Fruit fly (Drosophila melanogaster) whole organism, embryonic: ENCODE data around the gene Eig71Ek.

Experiments
- Asciz ChIP-seq: fragments of 200-800 bp; sonication (Bioruptor generic); optimal IDR thresholded peaks from 2 replicates; lab custom pipeline; 2017; ENCODE audit warnings: missing biosample characterization, mild to moderate bottlenecking, missing genetic modification characterization, missing genetic modification reagents
- Bgb ChIP-seq: fragments of 200-800 bp; sonication (Bioruptor generic); IDR thresholded peaks from 2 replicates; pipeline ENCODE4 v1.3.6; 2022; ENCODE audit warnings: missing biosample characterization, missing genetic modification characterization; ENCODE audit not compliant: partially characterized antibody
- CG1024 ChIP-seq: fragments of 200-800 bp; sonication (Bioruptor generic); IDR thresholded peaks from 2 replicates; pipeline ENCODE4 v1.3.6; 2022; ENCODE audit warnings: missing biosample characterization, missing genetic modification characterization
- CG10366 ChIP-seq: fragments of 200-800 bp; sonication (Bioruptor generic); IDR thresholded peaks from 2 replicates; pipeline ENCODE4 v1.3.6; 2022; ENCODE audit warnings: missing biosample characterization, missing genetic modification characterization
- CG11723 ChIP-seq: fragments of 200-800 bp; sonication (Bioruptor generic); optimal IDR thresholded peaks from 2 replicates; lab custom pipeline; 2017; ENCODE audit warnings: missing biosample characterization, mild to moderate bottlenecking, missing genetic modification characterization
- CG12071 ChIP-seq: fragments of 200-800 bp; sonication (Bioruptor generic); optimal IDR thresholded peaks from 3 replicates; lab custom pipeline; 2018; ENCODE audit warnings: missing biosample characterization, mild to moderate bottlenecking, missing genetic modification characterization
- CG12155 ChIP-seq: fragments of 200-800 bp; sonication (Bioruptor generic); optimal IDR thresholded peaks from 3 replicates; lab custom pipeline; 2016; ENCODE audit warnings: missing biosample characterization, missing genetic modification characterization
- CG14667 ChIP-seq: fragments of 200-800 bp; sonication (Bioruptor generic); IDR thresholded peaks from 2 replicates; pipeline ENCODE4 v1.3.6; 2022; ENCODE audit warnings: missing biosample characterization, missing genetic modification characterization
- CG17361 ChIP-seq: fragments of 200-800 bp; sonication (Bioruptor generic); IDR thresholded peaks from 3 replicates; pipeline ENCODE4 v1.3.6; 2022; ENCODE audit warnings: missing biosample characterization, missing genetic modification characterization
- CG17829 ChIP-seq: fragments of 200-800 bp; optimal IDR thresholded peaks from 2 replicates; lab custom pipeline; 2019; ENCODE audit warnings: missing biosample characterization, mild to moderate bottlenecking, missing genetic modification characterization, moderate library complexity
- CG18599 ChIP-seq: fragments of 200-800 bp; sonication (Bioruptor generic); optimal IDR thresholded peaks from 3 replicates; lab custom pipeline; 2017; ENCODE audit warnings: missing biosample characterization, missing genetic modification characterization, mild to moderate bottlenecking, moderate library complexity, missing genetic modification reagents
- CG18619 ChIP-seq: fragments of 200-800 bp; sonication (Bioruptor generic); optimal IDR thresholded peaks from 3 replicates; lab custom pipeline; 2017; ENCODE audit warnings: missing biosample characterization, mild to moderate bottlenecking, missing genetic modification characterization
- CG2120 ChIP-seq: fragments of 200-800 bp; sonication (Bioruptor generic); optimal IDR thresholded peaks from 3 replicates; lab custom pipeline; 2016; ENCODE audit warnings: missing biosample characterization, missing genetic modification characterization
- CG30403 ChIP-seq: fragments of 200-800 bp; sonication (Bioruptor generic); optimal IDR thresholded peaks from 3 replicates; lab custom pipeline; 2016; ENCODE audit warnings: missing biosample characterization, missing genetic modification characterization
- CG32767 ChIP-seq: fragments of 200-800 bp; sonication (Bioruptor generic); IDR thresholded peaks from 2 replicates; pipeline ENCODE4 v1.3.6; 2022; ENCODE audit warnings: missing biosample characterization, missing genetic modification characterization
- CG34422 ChIP-seq: fragments of 200-800 bp; sonication (Bioruptor generic); IDR thresholded peaks from 3 replicates; pipeline ENCODE4 v1.3.6; 2022; ENCODE audit warnings: missing biosample characterization, missing genetic modification characterization
- CG3995 ChIP-seq: fragments of 200-800 bp; sonication (Bioruptor generic); optimal IDR thresholded peaks from 3 replicates; lab custom pipeline; 2016; ENCODE audit warnings: missing biosample characterization, missing genetic modification characterization
- CG4854 ChIP-seq: fragments of 200-800 bp; sonication (Bioruptor generic); optimal IDR thresholded peaks from 2 replicates; lab custom pipeline; 2016; ENCODE audit warnings: missing biosample characterization, missing genetic modification characterization, inconsistent platforms
- CG8924 ChIP-seq: fragments of 200-800 bp; optimal IDR thresholded peaks from 3 replicates; lab custom pipeline; 2019; ENCODE audit warnings: missing biosample characterization, mild to moderate bottlenecking, missing genetic modification characterization, moderate library complexity
- Camta ChIP-seq: fragments of 200-800 bp; sonication (Bioruptor generic); optimal IDR thresholded peaks from 2 replicates; lab custom pipeline; 2016; ENCODE audit warnings: missing biosample characterization, missing genetic modification characterization
- CoRest ChIP-seq: fragments of 200-800 bp; sonication (Bioruptor generic); optimal IDR thresholded peaks from 3 replicates; lab custom pipeline; 2018; ENCODE audit warnings: missing biosample characterization, mild to moderate bottlenecking, missing genetic modification characterization, moderate library complexity
- Dref ChIP-seq: fragments of 200-800 bp; sonication (Bioruptor generic); IDR thresholded peaks from 2 replicates; pipeline ENCODE4 v1.3.6; 2022; ENCODE audit warnings: missing biosample characterization, missing genetic modification characterization
- Fer1 ChIP-seq: fragments of 200-800 bp; sonication (Bioruptor generic); optimal IDR thresholded peaks from 2 replicates; lab custom pipeline; 2017; ENCODE audit warnings: missing biosample characterization, mild to moderate bottlenecking, missing genetic modification characterization
- Hand ChIP-seq: fragments of 200-800 bp; sonication (Bioruptor generic); optimal IDR thresholded peaks from 2 replicates; lab custom pipeline; 2017; ENCODE audit warnings: mild to moderate bottlenecking, missing biosample characterization, missing genetic modification reagents, missing genetic modification characterization
- Hmr ChIP-seq: fragments of 200-800 bp; sonication (Bioruptor generic); optimal IDR thresholded peaks from 3 replicates; lab custom pipeline; 2017; ENCODE audit warnings: mild to moderate bottlenecking, missing biosample characterization, missing genetic modification reagents, missing genetic modification characterization
- Hmx ChIP-seq: fragments of 200-800 bp; sonication (Bioruptor generic); optimal IDR thresholded peaks from 2 replicates; lab custom pipeline; 2016; ENCODE audit warnings: missing biosample characterization, missing genetic modification characterization
- Rfx ChIP-seq: fragments of 200-800 bp; sonication (Bioruptor generic); IDR thresholded peaks from 2 replicates; pipeline ENCODE4 v1.3.6; 2022; ENCODE audit warnings: missing biosample characterization, missing genetic modification characterization
- Six4 ChIP-seq: fragments of 200-800 bp; sonication (Bioruptor generic); optimal IDR thresholded peaks from 2 replicates; lab custom pipeline; 2016; ENCODE audit warnings: missing biosample characterization, missing genetic modification characterization
- Sox100B ChIP-seq: fragments of 200-800 bp; sonication (Bioruptor generic); optimal IDR thresholded peaks from 3 replicates; lab custom pipeline; 2018; ENCODE audit warnings: missing biosample characterization, mild to moderate bottlenecking, missing genetic modification characterization
- Spps ChIP-seq: fragments of 200-800 bp; sonication (Bioruptor generic); optimal IDR thresholded peaks from 2 replicates; lab custom pipeline; 2018; ENCODE audit warnings: missing biosample characterization, mild to moderate bottlenecking, missing genetic modification characterization
- Usf ChIP-seq: fragments of 200-800 bp; sonication (Bioruptor generic); optimal IDR thresholded peaks from 2 replicates; lab custom pipeline; 2017; ENCODE audit warnings: missing genotype, missing biosample characterization, missing genetic modification characterization
- Vsx1 ChIP-seq: fragments of 200-800 bp; sonication (Bioruptor generic); optimal IDR thresholded peaks from 2 replicates; lab custom pipeline; 2017; ENCODE audit warnings: missing biosample characterization, mild to moderate bottlenecking, missing genetic modification characterization, missing genetic modification reagents
- ato ChIP-seq: fragments of 200-800 bp; sonication (Bioruptor generic); IDR thresholded peaks from 2 replicates; pipeline ENCODE4 v1.3.6; 2022; ENCODE audit warnings: missing biosample characterization, missing genetic modification characterization; ENCODE audit not compliant: partially characterized antibody
- cg ChIP-seq: fragments of 200-800 bp; sonication (Bioruptor generic); optimal IDR thresholded peaks from 3 replicates; lab custom pipeline; 2019; ENCODE audit warnings: missing biosample characterization, mild to moderate bottlenecking, missing genetic modification characterization, moderate library complexity
- grau ChIP-seq: fragments of 200-800 bp; optimal IDR thresholded peaks from 3 replicates; lab custom pipeline; 2019; ENCODE audit warnings: missing biosample characterization, mild to moderate bottlenecking, missing genetic modification characterization, moderate library complexity
- hb ChIP-seq: fragments of 200-800 bp; sonication (Bioruptor generic); IDR thresholded peaks from 3 replicates; pipeline ENCODE4 v1.3.6; 2022; ENCODE audit warnings: missing biosample characterization, missing genetic modification characterization; ENCODE audit not compliant: partially characterized antibody
- ind ChIP-seq: fragments of 200-800 bp; sonication (Bioruptor generic); optimal IDR thresholded peaks from 3 replicates; lab custom pipeline; 2016; ENCODE audit warnings: missing biosample characterization, missing genetic modification characterization
- jigr1 ChIP-seq: fragments of 200-800 bp; sonication (Bioruptor generic); IDR thresholded peaks from 3 replicates; pipeline ENCODE4 v1.3.6; 2022; ENCODE audit warnings: missing biosample characterization, missing genetic modification characterization
- jing ChIP-seq: fragments of 200-800 bp; sonication (Bioruptor generic); optimal IDR thresholded peaks from 2 replicates; lab custom pipeline; 2018; ENCODE audit warnings: missing biosample characterization, mild to moderate bottlenecking, missing genetic modification characterization
- nom ChIP-seq: fragments of 200-800 bp; sonication (Bioruptor generic); optimal IDR thresholded peaks from 2 replicates; lab custom pipeline; 2017; ENCODE audit warnings: missing biosample characterization, missing genetic modification characterization, mild to moderate bottlenecking, moderate library complexity, missing genetic modification reagents
- pros ChIP-seq: fragments of 200-800 bp; sonication (Bioruptor generic); optimal IDR thresholded peaks from 3 replicates; lab custom pipeline; 2019; ENCODE audit warnings: missing biosample characterization, mild to moderate bottlenecking, missing genetic modification characterization, moderate library complexity
- pum ChIP-seq: fragments of 200-800 bp; sonication (Bioruptor generic); optimal IDR thresholded peaks from 2 replicates; lab custom pipeline; 2016; ENCODE audit warnings: missing biosample characterization, missing genetic modification characterization
- rib ChIP-seq: fragments of 200-800 bp; sonication (Bioruptor generic); IDR thresholded peaks from 2 replicates; pipeline ENCODE4 v1.3.6; 2022; ENCODE audit warnings: missing biosample characterization, missing genetic modification characterization
- ro ChIP-seq: fragments of 200-800 bp; sonication (Bioruptor generic); IDR thresholded peaks from 2 replicates; pipeline ENCODE4 v1.3.6; 2022; ENCODE audit warnings: missing biosample characterization, missing genetic modification characterization
- so ChIP-seq: fragments of 200-800 bp; sonication (Bioruptor generic); IDR thresholded peaks from 3 replicates; pipeline ENCODE4 v1.3.6; 2022; ENCODE audit warnings: missing biosample characterization, missing genetic modification characterization
- tna ChIP-seq: fragments of 200-800 bp; sonication (Bioruptor generic); IDR thresholded peaks from 2 replicates; pipeline ENCODE4 v1.3.6; 2022; ENCODE audit warnings: missing biosample characterization, missing genetic modification characterization; ENCODE audit not compliant: partially characterized antibody
- wor ChIP-seq: fragments of 200-800 bp; sonication (Bioruptor generic); IDR thresholded peaks from 2 replicates; pipeline ENCODE4 v1.3.6; 2022; ENCODE audit warnings: missing biosample characterization, missing genetic modification characterization
- zf30C ChIP-seq: fragments of 200-800 bp; sonication (Bioruptor generic); optimal IDR thresholded peaks from 3 replicates; lab custom pipeline; 2018; ENCODE audit warnings: missing biosample characterization, mild to moderate bottlenecking, missing genetic modification characterization
- zfh2 ChIP-seq: fragments of 200-800 bp; sonication (Bioruptor generic); optimal IDR thresholded peaks from 2 replicates; lab custom pipeline; 2016; ENCODE audit warnings: missing biosample characterization, missing genetic modification characterization

Gene Eig71Ek

dm6 chr3L:15704250-15704985, 43.4 kb downstream of the Eig71Ek start (continued):
- TF ChIP-seq CG10366, result peak; percentile 20; the same call in 1 of the 2 replicates
- TF ChIP-seq pum, result no peak
- peak; percentile 82 for TF ChIP-seq CoRest (tag; lab: Kevin White, UChicago)
- peak; percentile 88 for TF ChIP-seq Vsx1 (GFP tag; lab: Kevin White, UChicago)
- peak; percentile 49; the same call in 1 of the 2 replicates for TF ChIP-seq wor
- peak; percentile 80 for TF ChIP-seq Sox100B (GFP tag; lab: Kevin White, UChicago)
- TF ChIP-seq CG18599 (GFP tag; lab: Kevin White, UChicago), result peak; percentile 39
- TF ChIP-seq jing, result peak; percentile 4
- TF ChIP-seq rib (GFP tag; lab: Robert Waterston, UW), result 0 out of 2 replicates have a peak, but pooled peaks have one; percentile 14
- no peak for TF ChIP-seq so (GFP tag; lab: Robert Waterston, UW)
- TF ChIP-seq Hmr (GFP tag; lab: Kevin White, UChicago), result peak; percentile 14
- TF ChIP-seq pros, result no peak
- peak; percentile 38 for TF ChIP-seq CG2120 (GFP tag; lab: Kevin White, UChicago)
- peak; percentile 88 for TF ChIP-seq CG17361 (GFP tag; lab: Robert Waterston, UW)
- no peak for TF ChIP-seq CG34422
- peak; percentile 60 for TF ChIP-seq Six4
- TF ChIP-seq Dref (GFP tag; lab: Robert Waterston, UW), result no peak
- no peak for TF ChIP-seq CG3995 (GFP tag; lab: Kevin White, UChicago)
- TF ChIP-seq tna (GFP tag; lab: Robert Waterston, UW), result no peak
- peak; percentile 2 for TF ChIP-seq cg (GFP tag; lab: Kevin White, UChicago)
- TF ChIP-seq Rfx (GFP tag; lab: Robert Waterston, UW), result 0 out of 2 replicates have a peak, but pooled peaks have one; percentile 4
- no peak; the same call in 1 of the 2 replicates for TF ChIP-seq CG14667 (GFP tag; lab: Robert Waterston, UW)
- peak; percentile 69 for TF ChIP-seq CG18619 (GFP tag; lab: Kevin White, UChicago)
- peak; percentile 29 for TF ChIP-seq CG12155 (GFP tag; lab: Kevin White, UChicago)
- TF ChIP-seq CG4854 (GFP tag; lab: Kevin White, UChicago), result no peak
- no peak for TF ChIP-seq CG1024 (GFP tag; lab: Robert Waterston, UW)
- no peak for TF ChIP-seq nom
- TF ChIP-seq grau (tag; lab: Kevin White, UChicago), result peak; percentile 71
- TF ChIP-seq Camta, result no peak
- no peak for TF ChIP-seq CG12071 (GFP tag; lab: Kevin White, UChicago)
- TF ChIP-seq zf30C (GFP tag; lab: Kevin White, UChicago), result peak; percentile 56
- peak; percentile 74 for TF ChIP-seq CG17829 (tag; lab: Kevin White, UChicago)
- TF ChIP-seq ato (GFP tag; lab: Robert Waterston, UW), result no peak
- TF ChIP-seq Spps (tag; lab: Kevin White, UChicago), result peak; percentile 53
- 0 out of 2 replicates have a peak, but pooled peaks have one; percentile 32 for TF ChIP-seq CG32767
- TF ChIP-seq ro, result no peak
- peak; percentile 14 for TF ChIP-seq Fer1 (GFP tag; lab: Kevin White, UChicago)
- TF ChIP-seq Bgb, result no peak
- no peak for TF ChIP-seq hb (GFP tag; lab: Robert Waterston, UW)
- peak; percentile 55 for TF ChIP-seq Asciz
- no peak for TF ChIP-seq jigr1
- no peak for TF ChIP-seq zfh2 (GFP tag; lab: Kevin White, UChicago)
- peak; percentile 72 for TF ChIP-seq CG8924 (tag; lab: Kevin White, UChicago)
- peak; percentile 50 for TF ChIP-seq ind (GFP tag; lab: Kevin White, UChicago)
- TF ChIP-seq CG11723, result peak; percentile 13
- peak; percentile 2 for TF ChIP-seq Usf
- peak; percentile 67 for TF ChIP-seq CG30403 (GFP tag; lab: Kevin White, UChicago)
- peak; percentile 20 for TF ChIP-seq Hand (GFP tag; lab: Kevin White, UChicago)
- TF ChIP-seq Hmx (GFP tag; lab: Kevin White, UChicago), result no peak
